Worm (Caenorhabditis elegans): ENCODE data around the gene W02A2.5.

The W02A2.5 gene

DNA sequence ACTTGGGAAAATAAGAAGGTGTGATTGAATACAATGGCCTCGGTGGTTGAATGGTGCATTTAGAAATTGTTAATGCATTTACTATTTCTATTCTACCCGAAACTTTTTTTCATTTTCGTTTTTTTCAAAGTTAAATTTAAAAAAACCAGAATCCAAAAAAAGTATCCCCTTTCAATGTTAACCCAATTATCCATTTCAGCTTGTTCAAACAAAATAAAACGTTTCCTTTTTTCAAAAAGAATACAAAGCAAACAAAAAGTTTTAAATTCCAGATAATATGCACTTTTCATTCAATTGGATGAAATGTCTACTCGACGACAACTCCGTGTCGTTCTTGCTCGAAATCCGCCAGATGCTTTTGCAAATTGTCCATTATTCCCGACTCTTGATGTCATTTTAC is at the start of gene W02A2.5:
Gene W02A2.5, plus strand, starts transcription at position 301 of the 400 bp plus-strand sequence.
- no peak for TF ChIP-seq unc-62 (GFP tag; optimal IDR thresholded peaks at IDR 0.05)

DNA sequence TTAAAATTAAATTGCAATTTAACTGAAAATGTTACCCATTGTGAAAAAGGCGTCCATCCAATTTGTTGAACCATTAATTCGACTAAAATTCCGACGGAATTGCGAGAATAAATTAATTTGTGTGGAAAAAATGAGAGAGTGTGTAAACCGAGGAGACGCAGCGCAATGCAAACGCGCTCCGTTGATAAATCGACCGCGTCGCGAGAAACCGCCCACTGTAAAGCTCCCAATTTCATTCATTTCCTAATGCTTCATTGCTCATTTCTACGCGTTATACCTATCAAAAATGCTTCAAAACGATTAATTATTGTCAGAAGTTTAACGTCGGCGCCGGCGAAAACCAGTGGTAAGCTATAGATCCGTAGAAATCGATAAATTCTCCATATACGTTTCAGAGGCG is 44.9 kb upstream of the W02A2.5 start, which contains the start of the genes Y67H2A.2 and micu-1:
Gene Y67H2A.2, minus strand, starts transcription at position 74 of the 400 bp plus-strand sequence.
Gene micu-1, plus strand, starts transcription at position 181 of the 400 bp plus-strand sequence.
- TF ChIP-seq unc-62 (GFP tag; optimal IDR thresholded peaks at IDR 0.05), result no peak

DNA sequence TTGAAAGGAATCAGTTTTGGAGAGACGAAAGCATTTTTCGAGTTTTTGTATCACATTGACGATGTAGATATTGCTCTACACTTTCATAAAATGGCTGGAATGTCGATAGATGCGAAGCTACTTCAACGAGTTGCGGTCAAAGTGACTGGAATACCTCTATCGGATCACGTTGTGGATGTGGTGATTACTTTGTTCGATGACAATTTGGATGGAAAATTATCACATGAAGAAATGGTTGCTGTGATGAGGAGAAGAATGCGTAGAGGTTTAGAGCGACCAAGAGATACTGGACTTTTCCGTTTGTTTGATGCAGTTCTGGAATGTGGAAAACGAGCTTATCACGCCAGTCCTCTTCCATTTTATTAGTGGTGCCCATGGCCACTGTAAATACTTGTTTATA is 43.0 kb upstream of the W02A2.5 start:
- TF ChIP-seq unc-62 (GFP tag; optimal IDR thresholded peaks at IDR 0.05), result no peak

DNA sequence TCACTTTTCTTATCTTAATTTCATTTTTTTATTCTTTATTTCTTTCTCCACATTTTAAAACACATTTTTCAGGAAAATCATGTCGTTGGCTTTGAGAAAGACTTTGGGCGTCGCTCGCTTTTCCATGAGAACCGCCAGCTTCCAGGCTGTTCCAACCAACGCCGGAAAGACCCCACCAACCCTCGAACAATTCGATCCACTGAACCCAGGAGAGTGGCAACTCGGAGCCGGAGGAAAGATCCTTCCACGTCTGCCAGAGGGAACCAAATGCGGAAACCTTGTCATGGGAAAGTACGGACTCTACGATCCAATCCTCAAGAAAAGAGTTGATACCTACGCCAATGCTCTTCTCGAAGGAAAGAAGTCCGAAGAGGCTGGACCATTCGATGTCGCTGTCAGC is 42.5 kb upstream of the W02A2.5 start, which contains the start of gene kdp-1:
Gene kdp-1, plus strand, starts transcription at position 80 of the 400 bp plus-strand sequence.
- no peak for TF ChIP-seq unc-62 (GFP tag; optimal IDR thresholded peaks at IDR 0.05)

DNA sequence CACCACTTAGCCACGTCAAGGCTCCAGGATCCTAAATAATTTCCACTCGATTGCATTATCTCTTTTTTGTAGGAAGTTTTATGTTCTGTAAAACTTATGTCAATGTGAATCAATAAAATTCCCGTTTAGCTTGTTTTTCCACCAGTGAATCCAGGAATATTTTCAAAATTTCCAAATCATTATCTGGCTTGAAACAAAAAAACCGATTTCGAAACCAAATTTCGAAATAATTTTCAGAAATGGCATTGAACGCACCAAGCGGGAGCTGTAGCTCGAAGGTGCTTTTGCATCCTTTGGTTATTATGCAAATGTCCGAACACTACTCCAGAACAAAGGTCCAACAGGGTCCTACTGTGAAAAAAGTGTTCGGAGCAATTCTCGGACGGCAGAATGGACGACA is 42.1 kb upstream of the W02A2.5 start, which contains the start of gene csn-6:
Gene csn-6, plus strand, starts transcription at position 234 of the 400 bp plus-strand sequence.
- TF ChIP-seq unc-62 (GFP tag; optimal IDR thresholded peaks at IDR 0.05), result no peak

DNA sequence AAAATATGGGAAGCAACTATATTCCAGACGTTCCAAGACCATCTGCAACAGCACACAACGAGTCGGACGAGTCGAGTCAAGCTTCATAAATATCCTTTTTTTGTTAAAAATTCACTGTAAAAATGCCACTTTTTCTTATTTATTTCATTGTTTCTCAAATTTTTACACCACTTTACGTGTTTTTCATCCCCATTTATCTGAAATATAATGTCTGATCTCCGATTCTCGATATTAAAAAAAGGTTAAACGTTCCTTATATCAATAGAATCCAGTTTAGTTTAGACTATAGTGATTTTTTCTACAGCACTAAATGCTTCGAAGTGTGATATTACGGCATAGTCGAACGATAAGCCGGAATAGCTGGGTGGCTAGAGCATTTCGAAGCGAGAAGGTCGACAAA is 39.2 kb upstream of the W02A2.5 start, which contains the start of gene Y67H2A.7:
Gene Y67H2A.7, plus strand, starts transcription at position 301 of the 400 bp plus-strand sequence.
- TF ChIP-seq unc-62 (GFP tag; optimal IDR thresholded peaks at IDR 0.05), result no peak

DNA sequence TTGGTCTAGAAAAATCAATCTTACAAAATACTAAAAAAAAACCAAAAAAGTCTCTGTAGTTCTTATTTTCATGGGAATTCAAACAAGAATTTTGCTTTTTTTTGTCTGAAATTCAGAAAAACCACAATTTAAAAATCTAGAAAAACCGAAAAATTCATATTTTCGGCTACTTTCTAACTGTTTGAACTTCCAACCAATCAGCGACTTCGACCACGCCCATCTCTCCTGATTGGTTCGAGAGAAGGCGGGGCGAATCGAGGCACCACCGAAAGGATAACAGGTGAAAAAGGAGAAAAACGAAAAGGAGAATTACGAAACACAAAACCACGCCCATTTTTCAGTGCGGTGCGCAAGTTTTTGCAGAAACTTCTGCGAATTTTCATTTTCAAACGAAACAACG is 37.9 kb upstream of the W02A2.5 start:
- no peak for TF ChIP-seq unc-62 (GFP tag; optimal IDR thresholded peaks at IDR 0.05)

DNA sequence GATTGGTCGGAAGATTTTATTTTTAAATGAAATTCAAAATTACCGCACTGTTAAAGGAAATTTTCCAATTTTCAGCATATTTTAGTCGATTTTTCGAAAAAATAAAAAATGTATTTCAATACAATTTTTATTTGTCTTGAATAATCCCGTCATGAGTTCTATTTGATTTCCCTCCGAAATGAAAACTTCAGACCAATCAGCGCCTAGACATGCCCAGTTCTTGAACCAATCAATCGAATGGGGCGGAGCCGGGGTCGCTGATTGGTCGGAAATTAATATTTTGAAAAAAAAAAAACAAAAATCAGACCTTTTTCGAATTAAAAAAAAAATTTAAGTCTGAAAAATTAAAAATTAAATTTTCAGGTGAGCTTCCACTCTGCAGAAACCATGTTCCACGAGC is 33.0 kb upstream of the W02A2.5 start:
- no peak for TF ChIP-seq unc-62 (GFP tag; optimal IDR thresholded peaks at IDR 0.05)

DNA sequence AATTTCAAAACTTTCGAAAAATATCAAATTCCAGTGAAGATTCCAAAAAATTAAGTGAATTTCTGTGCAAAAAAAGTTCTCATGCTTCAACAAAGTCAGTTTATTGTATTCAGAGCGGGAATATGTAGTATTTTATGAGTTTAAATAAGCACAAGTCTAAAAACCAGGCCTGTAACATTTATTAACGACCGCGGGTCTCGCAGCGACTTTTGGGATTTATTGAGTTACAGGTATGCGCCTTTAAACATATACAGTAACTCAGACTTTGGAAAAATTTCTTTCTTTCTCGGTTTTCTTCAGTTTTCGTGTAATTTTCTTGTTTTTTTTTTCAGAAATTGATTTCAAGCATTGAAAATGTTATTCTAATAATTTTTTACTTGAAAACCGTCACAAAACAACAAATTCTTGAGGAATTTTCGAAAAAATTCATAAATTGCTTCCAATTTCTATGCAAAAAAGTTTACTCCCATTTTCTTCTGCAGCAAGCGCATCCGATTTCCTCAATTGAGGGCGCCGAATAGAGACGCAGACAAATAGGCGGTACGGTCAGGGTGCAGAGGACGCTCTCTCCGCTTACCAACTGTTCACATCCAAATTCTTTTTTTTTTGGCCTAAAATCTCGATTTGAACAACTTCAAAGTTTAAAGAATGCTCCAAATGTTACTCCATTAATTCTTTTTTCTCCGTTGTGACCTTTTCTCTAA is 31.2 kb upstream of the W02A2.5 start:
- TF ChIP-seq unc-62 (GFP tag; optimal IDR thresholded peaks at IDR 0.05), result no peak

DNA sequence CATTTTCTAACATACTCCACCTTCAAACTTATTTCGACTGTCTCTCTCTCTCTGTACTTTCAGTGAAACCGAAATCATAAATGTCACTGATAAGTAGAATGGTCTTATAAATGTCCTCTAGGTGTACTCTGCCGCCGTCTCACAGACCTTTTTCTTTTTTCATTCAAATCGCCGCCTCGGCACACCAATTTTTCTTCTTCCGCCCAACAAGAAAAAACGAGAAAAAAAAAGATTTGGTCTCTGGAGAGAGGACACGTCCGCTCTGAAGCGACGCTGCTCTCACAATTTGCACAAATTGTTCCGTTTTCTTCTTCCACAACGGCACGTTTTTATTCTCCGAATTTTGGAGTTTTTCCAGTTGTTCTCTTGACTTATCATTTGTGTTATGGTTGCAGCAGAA is 29.5 kb upstream of the W02A2.5 start:
- no peak for TF ChIP-seq unc-62 (GFP tag; optimal IDR thresholded peaks at IDR 0.05)

DNA sequence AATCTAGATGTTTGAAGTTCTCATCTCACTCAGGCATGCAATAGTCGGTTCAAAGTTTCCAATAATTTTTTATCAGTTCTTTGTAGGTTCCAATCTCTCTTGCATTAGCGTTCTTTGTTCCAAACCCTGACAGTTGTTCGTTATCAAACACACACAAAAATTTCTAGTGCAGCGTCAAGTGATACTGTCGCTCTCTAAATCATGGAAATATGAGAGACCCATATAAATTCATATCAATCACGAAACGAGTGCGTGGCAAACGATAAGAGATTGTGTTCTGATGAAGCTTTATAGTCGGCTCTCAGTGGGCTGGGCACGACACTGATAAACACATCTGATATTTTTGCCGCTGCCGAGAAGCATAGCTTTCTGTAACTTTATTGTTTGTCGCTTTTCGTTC is 28.5 kb upstream of the W02A2.5 start:
- no peak for TF ChIP-seq unc-62 (GFP tag; optimal IDR thresholded peaks at IDR 0.05)

DNA sequence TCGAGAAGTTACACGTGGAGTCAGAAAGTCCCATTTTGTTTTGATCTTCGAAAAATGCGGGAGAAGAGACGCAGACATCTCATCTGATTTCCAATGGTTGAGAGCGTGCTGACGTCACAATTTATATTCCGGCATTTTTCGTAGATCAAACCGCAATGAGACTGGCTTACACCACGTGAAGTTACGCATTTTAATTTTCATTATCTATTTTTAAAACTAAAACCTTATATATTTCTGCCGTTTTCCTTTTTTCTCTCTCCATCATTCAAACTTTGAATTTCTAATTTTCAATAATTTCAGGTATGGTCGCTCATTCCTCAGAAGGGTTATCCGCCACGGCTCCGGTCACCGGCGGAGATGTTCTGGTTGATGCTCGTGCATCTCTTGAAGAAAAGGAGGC is 27.3 kb upstream of the W02A2.5 start, which contains the start of gene fat-1:
Gene fat-1, plus strand, starts transcription at position 301 of the 400 bp plus-strand sequence.
- no peak for TF ChIP-seq unc-62 (GFP tag; optimal IDR thresholded peaks at IDR 0.05)

DNA sequence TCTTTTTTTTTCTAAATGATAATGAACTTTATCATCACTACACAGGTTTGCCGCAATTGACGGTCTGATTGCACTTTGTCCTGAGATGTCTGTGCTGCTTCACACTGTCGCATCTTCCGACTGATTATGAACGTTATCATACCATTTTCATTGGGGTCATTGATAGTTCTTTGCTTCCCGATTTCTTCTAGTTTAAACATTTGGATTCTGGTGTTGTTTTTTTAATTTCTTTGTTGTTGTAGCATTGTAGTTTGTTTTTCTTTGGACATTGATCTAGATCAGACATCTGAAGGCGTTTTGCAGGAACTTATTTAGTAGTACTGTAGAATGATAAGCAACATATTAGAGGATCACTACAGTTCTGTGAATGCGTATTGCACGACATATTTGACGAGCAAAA is 23.9 kb upstream of the W02A2.5 start:
- no peak for TF ChIP-seq unc-62 (GFP tag; optimal IDR thresholded peaks at IDR 0.05)

DNA sequence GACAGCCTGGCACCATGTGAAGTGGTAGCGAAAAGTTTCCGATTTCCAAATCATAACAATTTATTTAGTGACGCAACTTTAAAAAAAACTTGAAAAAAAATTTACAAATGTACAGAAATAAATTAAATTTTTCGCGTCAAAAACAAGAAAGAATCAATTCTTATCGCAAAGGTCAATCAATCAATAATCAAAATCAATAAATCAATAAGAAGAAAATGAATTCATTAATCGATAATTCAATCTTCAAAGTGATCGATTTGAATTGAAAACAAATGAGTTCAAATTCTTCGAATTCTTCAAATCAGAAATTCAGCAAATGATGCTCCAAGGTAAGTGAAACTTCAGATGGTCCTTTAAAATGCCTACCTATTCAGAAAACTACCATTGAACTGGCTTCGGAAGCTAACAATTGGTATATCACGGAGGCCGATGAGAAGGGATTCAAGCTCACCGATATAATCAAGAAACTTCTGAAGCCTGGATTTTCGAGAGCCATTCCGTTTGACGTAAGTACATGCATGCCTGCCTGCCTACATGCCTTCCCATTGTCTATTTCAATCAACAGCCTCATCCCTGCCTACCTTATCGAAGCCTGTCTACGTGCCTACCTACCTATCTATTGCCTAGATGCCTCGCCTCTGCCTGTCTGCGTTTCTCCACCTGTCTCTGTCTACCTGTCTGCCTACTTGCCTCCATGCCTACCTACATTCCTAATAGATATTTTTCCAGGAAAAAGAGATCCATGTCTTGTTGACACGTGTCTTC is 22.6 kb upstream of the W02A2.5 start:
- no peak for TF ChIP-seq unc-62 (GFP tag; optimal IDR thresholded peaks at IDR 0.05)

DNA sequence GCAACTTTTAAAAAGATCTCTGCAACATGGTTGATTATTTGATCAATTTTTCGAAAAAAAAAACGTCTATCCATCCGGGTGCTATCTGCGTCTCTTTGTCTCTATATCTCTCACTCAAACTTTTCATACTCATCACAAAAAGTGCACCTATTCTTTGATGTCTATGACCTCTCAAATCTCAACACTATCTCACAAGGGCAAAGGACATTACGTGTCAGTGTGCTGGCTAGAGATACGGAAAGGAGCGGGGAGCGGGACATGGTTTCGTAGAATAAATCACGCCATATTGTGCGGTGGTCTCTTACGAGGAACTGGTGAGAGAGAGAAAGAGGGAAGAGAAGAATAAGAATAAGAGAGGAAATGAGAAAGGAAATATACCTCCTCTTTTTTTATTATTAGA is 20.2 kb upstream of the W02A2.5 start:
- no peak for TF ChIP-seq unc-62 (GFP tag; optimal IDR thresholded peaks at IDR 0.05)

DNA sequence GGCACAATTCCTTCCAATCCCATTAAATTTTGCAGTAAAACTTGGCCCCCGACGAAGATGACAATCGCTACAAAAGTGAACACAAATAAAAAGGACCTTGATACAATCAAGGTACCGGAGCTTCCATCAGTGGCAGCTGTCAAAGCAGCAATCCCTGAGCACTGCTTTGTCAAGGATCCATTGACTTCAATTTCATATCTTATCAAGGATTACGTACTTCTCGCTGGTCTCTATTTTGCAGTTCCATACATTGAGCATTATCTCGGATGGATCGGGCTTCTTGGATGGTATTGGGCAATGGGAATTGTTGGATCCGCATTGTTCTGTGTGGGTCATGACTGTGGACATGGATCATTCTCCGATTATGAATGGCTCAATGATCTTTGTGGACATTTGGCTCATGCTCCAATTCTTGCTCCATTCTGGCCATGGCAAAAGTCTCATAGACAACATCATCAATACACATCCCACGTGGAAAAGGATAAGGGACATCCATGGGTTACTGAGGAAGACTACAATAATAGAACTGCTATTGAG is 18.8 kb upstream of the W02A2.5 start, which contains the start of gene fat-2:
Gene fat-2, plus strand, starts transcription at position 51 of the 537 bp plus-strand sequence.
- no peak for TF ChIP-seq unc-62 (GFP tag; optimal IDR thresholded peaks at IDR 0.05)
